Worm (Caenorhabditis elegans): ENCODE results near the gene hecw-1.

DNA sequence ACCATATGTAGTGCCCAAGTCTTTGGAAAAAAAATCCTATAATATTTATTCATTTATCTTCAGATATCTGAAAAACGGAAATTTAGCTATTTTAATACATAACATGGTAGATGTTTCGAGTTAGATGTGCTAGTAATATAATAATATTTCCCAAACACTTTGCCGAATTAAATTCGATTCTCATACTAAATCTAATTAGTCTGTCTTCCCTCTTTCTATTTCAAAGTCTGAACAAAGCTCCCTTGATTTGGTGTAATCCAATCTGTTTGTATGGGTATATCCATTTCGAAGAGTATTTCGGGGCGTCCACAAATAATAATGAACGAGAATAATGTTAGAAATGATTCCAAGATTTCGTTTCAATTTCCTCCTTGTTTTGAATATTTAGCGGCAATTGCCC is 24.6 kb upstream of the hecw-1 start:
- TF ChIP-seq aly-1 (tag; optimal IDR thresholded peaks at IDR 0.05) (no peak), flt-1 (GFP tag; IDR thresholded peaks at IDR 0.05) (no peak), ceh-13 (GFP tag; optimal IDR thresholded peaks at IDR 0.05) (no peak), ceh-36 (tag; optimal IDR thresholded peaks at IDR 0.05) (no peak), ets-7 (tag; optimal IDR thresholded peaks at IDR 0.05) (no peak), F13C5.2 (tag; optimal IDR thresholded peaks at IDR 0.05) (no peak)
